Worm (Caenorhabditis elegans): ENCODE data around the gene rev-3.

DNA sequence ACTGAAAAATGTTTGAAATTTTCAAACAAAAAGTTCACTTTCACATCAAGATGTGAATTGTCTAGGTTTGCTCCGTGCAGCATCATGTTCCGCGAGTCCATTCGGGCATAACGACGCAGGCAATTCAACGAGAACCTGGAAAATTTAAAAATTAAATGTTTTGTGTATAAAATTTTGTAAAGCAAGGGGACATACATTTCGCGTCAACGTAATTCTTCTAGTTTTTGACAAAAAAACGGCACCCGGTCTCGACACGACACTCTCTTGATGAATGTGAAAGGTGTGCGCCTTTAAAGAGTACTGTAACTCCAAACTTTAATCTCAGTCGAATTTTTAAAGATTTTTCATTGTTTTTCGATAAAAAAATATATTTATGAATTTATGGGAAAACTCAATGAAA, 43.6 kb upstream of the rev-3 start, which contains the start of gene R12B2.6:
- TF ChIP-seq unc-62 (GFP tag; optimal IDR thresholded peaks at IDR 0.05) (no peak), elt-3 (tag; optimal IDR thresholded peaks at IDR 0.05) (no peak), ztf-11 (tag; optimal IDR thresholded peaks at IDR 0.05) (no peak), snpc-4 (tag; optimal IDR thresholded peaks at IDR 0.05) (no peak), nhr-237 (tag; optimal IDR thresholded peaks at IDR 0.05) (no peak), lin-13 (tag; optimal IDR thresholded peaks at IDR 0.05) (no peak), pha-4 (tag; optimal IDR thresholded peaks at IDR 0.05) (no peak), unc-39 (tag; optimal IDR thresholded peaks at IDR 0.05) (no peak), nhr-12 (tag; optimal IDR thresholded peaks at IDR 0.05) (no peak)
